Worm (Caenorhabditis elegans) whole organism, L4 larva: ENCODE measurements around the gene rsp-2.

Source experiments
- aly-2 ChIP-seq: sonication (generic microtip); optimal IDR thresholded peaks from 2 replicates; lab custom pipeline; 2018; ENCODE audit warnings: missing biosample characterization, missing genetic modification characterization
- nhr-42 ChIP-seq: fragments of 200-800 bp; sonication (Bioruptor generic); IDR thresholded peaks from 2 replicates; pipeline ENCODE4 v1.3.6; 2022; ENCODE audit warnings: missing genetic modification characterization, missing compliant biosample characterization
- skn-1 ChIP-seq: fragments of 150-350 bp; optimal IDR thresholded peaks from 2 replicates; lab custom pipeline; 2014; ENCODE audit warnings: missing biosample characterization, missing genetic modification characterization
- zag-1 ChIP-seq: fragments of 150-350 bp; optimal IDR thresholded peaks from 2 replicates; lab custom pipeline; 2014; ENCODE audit warnings: missing biosample characterization, missing genetic modification characterization
- ztf-11 ChIP-seq: fragments of 150-350 bp; optimal IDR thresholded peaks from 2 replicates; lab custom pipeline; 2014; ENCODE audit warnings: missing biosample characterization, missing genetic modification characterization

DNA sequence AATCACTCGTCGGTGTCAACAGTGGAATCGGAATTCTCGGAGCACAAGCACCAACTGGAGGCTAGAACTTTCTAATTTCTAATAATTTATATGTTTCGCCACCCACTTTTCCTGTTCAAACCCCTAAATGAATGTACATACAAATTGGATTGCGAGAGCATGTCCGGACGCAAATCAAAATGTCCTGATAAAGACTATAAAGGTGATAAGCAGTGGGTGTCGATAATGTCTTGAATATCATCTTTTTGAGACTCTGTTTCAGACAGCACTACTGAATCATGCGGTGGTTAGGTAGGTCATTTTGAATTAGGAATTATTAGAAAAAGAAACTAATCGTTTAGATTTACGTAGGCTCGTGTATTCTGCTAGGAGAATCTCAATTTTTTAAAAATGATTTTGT lies 4.0 kb downstream of the rsp-2 start, which contains the start of gene W02B12.1:
- TF ChIP-seq skn-1 (tag; lab: Kevin White, UChicago) = no peak
- no peak for TF ChIP-seq aly-2
- no peak for TF ChIP-seq nhr-42 (GFP tag; lab: Robert Waterston, UW)
- TF ChIP-seq zag-1 (tag; lab: Kevin White, UChicago) = no peak
- no peak for TF ChIP-seq ztf-11 (tag; lab: Kevin White, UChicago)
